Worm (Caenorhabditis elegans) whole organism, L1 larva: ENCODE results near the gene sem-5.

Experiments used
- ceh-82 ChIP-seq, 3 experiments: fragments of 150-350 bp in 1 of 3; sonication (generic microtip) in 2 of 3; optimal IDR thresholded peaks; 2 replicates each; lab custom pipeline; 2014 to 2017; ENCODE audit warnings: missing biosample characterization in 3 of 3, missing genetic modification characterization in 3 of 3
- mdl-1 ChIP-seq, 2 experiments: fragments of 150-350 bp; optimal IDR thresholded peaks; 2 replicates each; lab custom pipeline; 2014 to 2017; ENCODE audit warnings: missing biosample characterization in 2 of 2, missing genetic modification characterization in 2 of 2, inconsistent platforms in 1 of 2
- ztf-4 ChIP-seq: fragments of 150-350 bp; optimal IDR thresholded peaks from 2 replicates; lab custom pipeline; 2014; ENCODE audit warnings: missing biosample characterization, missing genetic modification characterization

DNA sequence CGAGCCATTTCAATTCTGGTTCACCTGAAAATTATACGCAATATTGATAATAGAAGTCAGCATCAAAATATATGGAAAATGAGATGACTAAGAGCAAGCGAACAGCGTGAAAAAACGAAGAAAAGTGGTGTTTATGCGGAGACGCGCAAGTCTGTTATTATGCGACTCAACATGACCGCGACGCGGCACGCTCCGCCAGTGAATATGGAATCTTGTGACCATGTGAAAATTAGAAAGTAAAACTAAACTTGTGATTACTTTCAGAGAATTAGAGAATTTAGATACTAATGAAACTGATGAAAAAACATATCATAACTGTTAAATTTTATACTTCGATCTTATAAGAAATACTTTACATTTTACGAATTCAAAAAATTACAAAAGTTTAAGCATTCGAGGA lies 20.5 kb upstream of the sem-5 start, which contains the start of gene his-71:
- TF ChIP-seq ceh-82 (tag; optimal IDR thresholded peaks at IDR 0.05; lab: Kevin White, UChicago) (no peak), mdl-1 (tag; optimal IDR thresholded peaks at IDR 0.05; lab: Kevin White, UChicago) (no peak), ztf-4 (tag; lab: Kevin White, UChicago) (no peak)
